Fruit fly (Drosophila melanogaster) whole organism, embryonic: ENCODE results near the gene Mybbp1A.

Experiments used
- ATbp ChIP-seq: fragments of 200-800 bp; sonication (Bioruptor generic); optimal IDR thresholded peaks from 2 replicates; lab custom pipeline; 2017; ENCODE audit warnings: missing biosample characterization, mild to moderate bottlenecking, missing genetic modification characterization, missing genetic modification reagents
- Ada2b ChIP-seq: fragments of 200-800 bp; sonication (Bioruptor generic); IDR thresholded peaks from 2 replicates; pipeline ENCODE4 v1.3.6; 2022; ENCODE audit warnings: missing biosample characterization, missing genetic modification characterization
- Atf-2 ChIP-seq: fragments of 200-800 bp; sonication (Bioruptor generic); optimal IDR thresholded peaks from 2 replicates; lab custom pipeline; 2016; ENCODE audit warnings: missing biosample characterization, missing genetic modification characterization
- Atf3 ChIP-seq: fragments of 200-800 bp; sonication (Bioruptor generic); optimal IDR thresholded peaks from 3 replicates; lab custom pipeline; 2016; ENCODE audit warnings: missing biosample characterization, missing genetic modification characterization
- CG11723 ChIP-seq: fragments of 200-800 bp; sonication (Bioruptor generic); optimal IDR thresholded peaks from 2 replicates; lab custom pipeline; 2017; ENCODE audit warnings: missing biosample characterization, mild to moderate bottlenecking, missing genetic modification characterization
- CG12104 ChIP-seq: fragments of 200-800 bp; sonication (Bioruptor generic); optimal IDR thresholded peaks from 3 replicates; lab custom pipeline; 2016; ENCODE audit warnings: missing biosample characterization, missing genetic modification characterization
- CG12236 ChIP-seq: fragments of 200-800 bp; sonication (Bioruptor generic); optimal IDR thresholded peaks from 2 replicates; lab custom pipeline; 2016; ENCODE audit warnings: missing biosample characterization, missing genetic modification characterization
- CG12942 ChIP-seq: fragments of 200-800 bp; sonication (Bioruptor generic); optimal IDR thresholded peaks from 3 replicates; lab custom pipeline; 2016; ENCODE audit warnings: missing biosample characterization, missing genetic modification characterization
- CG14710 ChIP-seq: fragments of 200-800 bp; sonication (Bioruptor generic); optimal IDR thresholded peaks from 3 replicates; lab custom pipeline; 2019; ENCODE audit warnings: missing biosample characterization, mild to moderate bottlenecking, missing genetic modification characterization, moderate library complexity
- CG17359 ChIP-seq: fragments of 200-800 bp; sonication (Bioruptor generic); optimal IDR thresholded peaks from 3 replicates; lab custom pipeline; 2018; ENCODE audit warnings: missing biosample characterization, mild to moderate bottlenecking, missing genetic modification characterization, moderate library complexity
- CG2712 ChIP-seq: fragments of 200-800 bp; optimal IDR thresholded peaks from 3 replicates; lab custom pipeline; 2019; ENCODE audit warnings: missing biosample characterization, mild to moderate bottlenecking, missing genetic modification characterization, moderate library complexity
- CG2889 ChIP-seq: fragments of 200-800 bp; sonication (Bioruptor generic); IDR thresholded peaks from 3 replicates; pipeline ENCODE4 v1.3.6; 2022; ENCODE audit warnings: missing biosample characterization, missing genetic modification characterization
- CG32772 ChIP-seq: fragments of 200-800 bp; sonication (Bioruptor generic); IDR thresholded peaks from 2 replicates; pipeline ENCODE4 v1.3.6; 2022; ENCODE audit warnings: missing biosample characterization, missing genetic modification characterization
- CG33557 ChIP-seq: fragments of 200-800 bp; sonication (Bioruptor generic); optimal IDR thresholded peaks from 2 replicates; lab custom pipeline; 2019; ENCODE audit warnings: missing biosample characterization, mild to moderate bottlenecking, missing genetic modification characterization, moderate library complexity
- CG3407 ChIP-seq: fragments of 200-800 bp; sonication (Bioruptor generic); optimal IDR thresholded peaks from 2 replicates; lab custom pipeline; 2018; ENCODE audit warnings: missing biosample characterization, mild to moderate bottlenecking, missing genetic modification characterization
- CG34422 ChIP-seq: fragments of 200-800 bp; sonication (Bioruptor generic); IDR thresholded peaks from 3 replicates; pipeline ENCODE4 v1.3.6; 2022; ENCODE audit warnings: missing biosample characterization, missing genetic modification characterization
- CG5245 ChIP-seq: fragments of 200-800 bp; sonication (Bioruptor generic); optimal IDR thresholded peaks from 3 replicates; lab custom pipeline; 2016; ENCODE audit warnings: missing biosample characterization, missing genetic modification characterization
- CoRest ChIP-seq: fragments of 200-800 bp; sonication (Bioruptor generic); optimal IDR thresholded peaks from 3 replicates; lab custom pipeline; 2018; ENCODE audit warnings: missing biosample characterization, mild to moderate bottlenecking, missing genetic modification characterization, moderate library complexity
- Fer3 ChIP-seq: fragments of 200-800 bp; sonication (Bioruptor generic); optimal IDR thresholded peaks from 2 replicates; lab custom pipeline; 2018; ENCODE audit warnings: missing biosample characterization, mild to moderate bottlenecking, missing genetic modification characterization, moderate library complexity
- Gsc ChIP-seq: fragments of 200-800 bp; sonication (Bioruptor generic); IDR thresholded peaks from 2 replicates; pipeline ENCODE4 v1.3.6; 2022; ENCODE audit warnings: missing biosample characterization, missing genetic modification characterization
- Kr ChIP-seq: fragments of 200-800 bp; sonication (Bioruptor generic); optimal IDR thresholded peaks from 2 replicates; lab custom pipeline; 2017; ENCODE audit warnings: missing biosample characterization, mild to moderate bottlenecking, missing genetic modification characterization
- Lhr ChIP-seq: fragments of 200-800 bp; sonication (Bioruptor generic); optimal IDR thresholded peaks from 3 replicates; lab custom pipeline; 2017; ENCODE audit warnings: mild to moderate bottlenecking, missing biosample characterization, missing genetic modification reagents, missing genetic modification characterization
- Mrtf ChIP-seq: fragments of 200-800 bp; sonication (Bioruptor generic); IDR thresholded peaks from 3 replicates; pipeline ENCODE4 v1.3.6; 2022; ENCODE audit warnings: missing biosample characterization, missing genetic modification characterization
- Neu2 ChIP-seq: fragments of 200-800 bp; sonication (Bioruptor generic); optimal IDR thresholded peaks from 3 replicates; lab custom pipeline; 2016; ENCODE audit warnings: missing biosample characterization, missing genetic modification characterization, borderline replicate concordance
- Usf ChIP-seq: fragments of 200-800 bp; sonication (Bioruptor generic); optimal IDR thresholded peaks from 2 replicates; lab custom pipeline; 2017; ENCODE audit warnings: missing genotype, missing biosample characterization, missing genetic modification characterization
- cato ChIP-seq: fragments of 200-800 bp; sonication (Bioruptor generic); optimal IDR thresholded peaks from 2 replicates; lab custom pipeline; 2016; ENCODE audit warnings: missing biosample characterization, missing genetic modification characterization, borderline replicate concordance
- dmrt11E ChIP-seq: fragments of 200-800 bp; sonication (Bioruptor generic); optimal IDR thresholded peaks from 3 replicates; lab custom pipeline; 2018; ENCODE audit warnings: missing biosample characterization, mild to moderate bottlenecking, missing genetic modification characterization, moderate library complexity
- ewg ChIP-seq: fragments of 200-800 bp; sonication (Bioruptor generic); optimal IDR thresholded peaks from 3 replicates; lab custom pipeline; 2017; ENCODE audit warnings: mild to moderate bottlenecking, missing biosample characterization, missing genetic modification reagents, missing genetic modification characterization
- exex ChIP-seq: fragments of 200-800 bp; sonication (Bioruptor generic); optimal IDR thresholded peaks from 4 replicates; lab custom pipeline; 2018; ENCODE audit warnings: missing biosample characterization, mild to moderate bottlenecking, missing genetic modification characterization, moderate library complexity
- gcm2 ChIP-seq: fragments of 200-800 bp; sonication (Bioruptor generic); optimal IDR thresholded peaks from 2 replicates; lab custom pipeline; 2016; ENCODE audit warnings: missing biosample characterization, missing genetic modification characterization
- gem ChIP-seq: fragments of 200-800 bp; sonication (Bioruptor generic); optimal IDR thresholded peaks from 2 replicates; lab custom pipeline; 2019; ENCODE audit warnings: missing biosample characterization, mild to moderate bottlenecking, missing genetic modification characterization, moderate library complexity
- hb ChIP-seq: fragments of 200-800 bp; sonication (Bioruptor generic); IDR thresholded peaks from 3 replicates; pipeline ENCODE4 v1.3.6; 2022; ENCODE audit warnings: missing biosample characterization, missing genetic modification characterization; ENCODE audit not compliant: partially characterized antibody
- inv ChIP-seq: fragments of 200-800 bp; sonication (Bioruptor generic); IDR thresholded peaks from 2 replicates; pipeline ENCODE4 v1.3.6; 2022; ENCODE audit warnings: missing biosample characterization, missing genetic modification characterization; ENCODE audit not compliant: partially characterized antibody
- jing ChIP-seq: fragments of 200-800 bp; sonication (Bioruptor generic); optimal IDR thresholded peaks from 2 replicates; lab custom pipeline; 2018; ENCODE audit warnings: missing biosample characterization, mild to moderate bottlenecking, missing genetic modification characterization
- kay ChIP-seq: fragments of 200-800 bp; sonication (Bioruptor generic); optimal IDR thresholded peaks from 2 replicates; lab custom pipeline; 2016; ENCODE audit warnings: missing biosample characterization, missing genetic modification characterization
- nmo ChIP-seq: fragments of 200-800 bp; sonication (Bioruptor generic); optimal IDR thresholded peaks from 2 replicates; lab custom pipeline; 2018; ENCODE audit warnings: missing biosample characterization, mild to moderate bottlenecking, missing genetic modification characterization, moderate library complexity
- onecut ChIP-seq: fragments of 200-800 bp; sonication (Bioruptor generic); IDR thresholded peaks from 2 replicates; pipeline ENCODE4 v1.3.6; 2022; ENCODE audit warnings: missing biosample characterization, missing genetic modification characterization
- pita ChIP-seq: fragments of 200-800 bp; sonication (Bioruptor generic); optimal IDR thresholded peaks from 2 replicates; lab custom pipeline; 2017; ENCODE audit warnings: missing biosample characterization, mild to moderate bottlenecking, missing genetic modification characterization
- pzg ChIP-seq: fragments of 200-800 bp; sonication (Bioruptor generic); optimal IDR thresholded peaks from 3 replicates; lab custom pipeline; 2018; ENCODE audit warnings: missing biosample characterization, mild to moderate bottlenecking, missing genetic modification characterization, moderate library complexity
- row ChIP-seq: fragments of 200-800 bp; sonication (Bioruptor generic); IDR thresholded peaks from 3 replicates; pipeline ENCODE4 v1.3.6; 2022; ENCODE audit warnings: missing biosample characterization, missing genetic modification characterization
- sens-2 ChIP-seq: fragments of 200-800 bp; sonication (Bioruptor generic); IDR thresholded peaks from 2 replicates; pipeline ENCODE4 v1.3.6; 2022; ENCODE audit warnings: missing biosample characterization, missing genetic modification characterization
- seq ChIP-seq: fragments of 200-800 bp; sonication (Bioruptor generic); IDR thresholded peaks from 2 replicates; pipeline ENCODE4 v1.3.6; 2022; ENCODE audit warnings: missing biosample characterization, missing genetic modification characterization
- shn ChIP-seq: fragments of 200-800 bp; sonication (Bioruptor generic); optimal IDR thresholded peaks from 3 replicates; lab custom pipeline; 2016; ENCODE audit warnings: missing biosample characterization, missing genetic modification characterization
- tap ChIP-seq: fragments of 200-800 bp; optimal IDR thresholded peaks from 3 replicates; lab custom pipeline; 2019; ENCODE audit warnings: missing biosample characterization, mild to moderate bottlenecking, missing genetic modification characterization, moderate library complexity
- tgo ChIP-seq: fragments of 200-800 bp; sonication (Bioruptor generic); IDR thresholded peaks from 3 replicates; pipeline ENCODE4 v1.3.6; 2022; ENCODE audit warnings: missing biosample characterization, missing genetic modification characterization
- twi ChIP-seq: fragments of 200-800 bp; optimal IDR thresholded peaks from 2 replicates; lab custom pipeline; 2019; ENCODE audit warnings: missing biosample characterization, mild to moderate bottlenecking, missing genetic modification characterization, moderate library complexity
- vfl ChIP-seq: fragments of 200-800 bp; sonication (Bioruptor generic); optimal IDR thresholded peaks from 2 replicates; lab custom pipeline; 2016; ENCODE audit warnings: missing biosample characterization, missing genetic modification characterization
- zen ChIP-seq: fragments of 200-800 bp; sonication (Bioruptor generic); optimal IDR thresholded peaks from 3 replicates; lab custom pipeline; 2018; ENCODE audit warnings: missing biosample characterization, mild to moderate bottlenecking, missing genetic modification characterization, moderate library complexity
- zf30C ChIP-seq: fragments of 200-800 bp; sonication (Bioruptor generic); optimal IDR thresholded peaks from 3 replicates; lab custom pipeline; 2018; ENCODE audit warnings: missing biosample characterization, mild to moderate bottlenecking, missing genetic modification characterization

Mybbp1A gene

DNA sequence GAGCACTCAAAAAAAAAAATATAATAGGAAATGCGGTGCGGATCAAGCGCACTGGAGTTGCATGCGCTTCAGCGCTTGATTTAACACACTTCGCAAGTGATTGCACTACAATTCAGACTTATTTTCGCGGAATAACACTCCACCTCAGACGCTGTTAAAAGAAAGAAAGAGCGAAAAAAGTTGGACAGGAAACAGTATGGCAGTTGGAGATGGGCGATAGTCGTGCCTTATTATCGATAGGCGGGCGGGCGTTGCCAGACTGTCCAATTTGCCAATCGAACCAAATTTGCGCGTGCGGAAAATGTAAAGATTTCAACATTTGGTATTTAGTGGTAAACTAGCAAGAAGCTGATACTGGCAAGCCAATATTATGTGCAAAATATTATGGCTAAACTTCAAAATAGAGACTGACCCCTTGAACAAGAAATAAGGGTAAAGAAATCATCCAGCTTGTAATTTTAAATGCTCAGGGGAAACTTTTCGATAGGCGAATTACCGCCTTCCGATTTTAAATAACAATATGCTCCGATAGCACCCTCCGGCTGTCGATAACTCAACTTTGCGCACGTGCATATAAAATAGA, at the start of gene Mybbp1A, which contains the start of gene RpL36 (continued):
- TF ChIP-seq zen (peak; percentile 29), pzg (GFP tag; lab: Kevin White, UChicago) (peak; percentile 88), CG14710 (tag; lab: Kevin White, UChicago) (peak; percentile 81), gem (tag; lab: Kevin White, UChicago) (no peak), Fer3 (tag; lab: Kevin White, UChicago) (peak; percentile 66), CG17359 (tag; lab: Kevin White, UChicago) (peak; percentile 46), dmrt11E (tag; lab: Kevin White, UChicago) (peak; percentile 66), CG3407 (GFP tag; lab: Kevin White, UChicago) (peak; percentile 58), CG12104 (GFP tag; lab: Kevin White, UChicago) (peak; percentile 81), inv (peak; percentile 85), exex (tag; lab: Kevin White, UChicago) (no peak), CG34422 (GFP tag; lab: Robert Waterston, UW) (peak; percentile 79), zf30C (GFP tag; lab: Kevin White, UChicago) (no peak), CoRest (tag; lab: Kevin White, UChicago) (peak; percentile 66), CG2712 (tag; lab: Kevin White, UChicago) (peak; percentile 44), CG2889 (GFP tag; lab: Robert Waterston, UW) (0 out of 3 replicates have a peak, but pooled peaks have one; percentile 37), shn (GFP tag; lab: Kevin White, UChicago) (peak; percentile 81), Neu2 (GFP tag; lab: Kevin White, UChicago) (peak; percentile 93), gcm2 (GFP tag; lab: Kevin White, UChicago) (peak; percentile 41), seq (GFP tag; lab: Robert Waterston, UW) (no peak), kay (GFP tag; lab: Kevin White, UChicago) (no peak), row (GFP tag; lab: Robert Waterston, UW) (peak; percentile 53; the same call in 2 of the 3 replicates), CG11723 (GFP tag; lab: Kevin White, UChicago) (peak; percentile 74), Mrtf (GFP tag; lab: Robert Waterston, UW) (peak; percentile 54; the same call in 2 of the 3 replicates), ATbp (GFP tag; lab: Kevin White, UChicago) (peak; percentile 73), sens-2 (GFP tag; lab: Robert Waterston, UW) (0 out of 2 replicates have a peak, but pooled peaks have one; percentile 52), tap (tag; lab: Kevin White, UChicago) (no peak), jing (GFP tag; lab: Kevin White, UChicago) (no peak), CG32772 (GFP tag; lab: Robert Waterston, UW) (peak; percentile 70), cato (peak; percentile 39), pita (GFP tag; lab: Kevin White, UChicago) (no peak), CG5245 (peak; percentile 16), Atf3 (GFP tag; lab: Kevin White, UChicago) (peak; percentile 62), vfl (GFP tag; lab: Kevin White, UChicago) (peak; percentile 77), Ada2b (GFP tag; lab: Robert Waterston, UW) (0 out of 2 replicates have a peak, but pooled peaks have one; percentile 16), hb (GFP tag; lab: Robert Waterston, UW) (peak; percentile 93), ewg (GFP tag; lab: Kevin White, UChicago) (peak; percentile 84), twi (peak; percentile 37), Kr (GFP tag; lab: Kevin White, UChicago) (no peak), Atf-2 (GFP tag; lab: Kevin White, UChicago) (peak; percentile 46), CG33557 (GFP tag; lab: Kevin White, UChicago) (no peak), onecut (peak; percentile 67), Lhr (peak; percentile 66), Usf (GFP tag; lab: Kevin White, UChicago) (peak; percentile 38), nmo (peak; percentile 75), CG12236 (GFP tag; lab: Kevin White, UChicago) (peak; percentile 52), tgo (GFP tag; lab: Robert Waterston, UW) (peak; percentile 39; the same call in 2 of the 3 replicates), Gsc (GFP tag; lab: Robert Waterston, UW) (no peak), CG12942 (GFP tag; lab: Kevin White, UChicago) (peak; percentile 52)
